Worm (Caenorhabditis elegans) whole organism, early embryonic: ENCODE measurements around the gene T25B9.11.

Experiments
- B0310.2 ChIP-seq: sonication (generic microtip); optimal IDR thresholded peaks from 2 replicates; lab custom pipeline; 2016; ENCODE audit warnings: mild to moderate bottlenecking, missing genetic modification characterization, missing compliant biosample characterization
- F13C5.2 ChIP-seq: sonication (generic microtip); optimal IDR thresholded peaks from 2 replicates; lab custom pipeline; 2017; ENCODE audit warnings: mild to moderate bottlenecking, missing genetic modification characterization, inconsistent platforms, missing compliant biosample characterization
- aly-1 ChIP-seq: sonication (generic microtip); optimal IDR thresholded peaks from 2 replicates; lab custom pipeline; 2016; ENCODE audit warnings: missing genetic modification characterization, missing compliant biosample characterization
- ama-1 ChIP-seq: fragments of 150-350 bp; optimal IDR thresholded peaks from 2 replicates; lab custom pipeline; 2014
- ceh-13 ChIP-seq: fragments of 200-800 bp; sonication (Bioruptor generic); optimal IDR thresholded peaks from 2 replicates; lab custom pipeline; 2018; ENCODE audit warnings: mild to moderate bottlenecking, missing genetic modification characterization, missing compliant biosample characterization
- ceh-36 ChIP-seq: sonication (generic microtip); optimal IDR thresholded peaks from 2 replicates; lab custom pipeline; 2016; ENCODE audit warnings: missing genetic modification characterization, inconsistent platforms, missing compliant biosample characterization
- ets-7 ChIP-seq: sonication (generic microtip); optimal IDR thresholded peaks from 2 replicates; lab custom pipeline; 2016; ENCODE audit warnings: missing genotype, missing genetic modification characterization, missing compliant biosample characterization
- flt-1 ChIP-seq: fragments of 200-800 bp; sonication (Bioruptor generic); IDR thresholded peaks from 2 replicates; pipeline ENCODE4 v1.3.6; 2022; ENCODE audit warnings: missing genetic modification characterization, missing compliant biosample characterization
- hmbx-1 ChIP-seq: sonication (generic microtip); optimal IDR thresholded peaks from 2 replicates; lab custom pipeline; 2016; ENCODE audit warnings: mild to moderate bottlenecking, missing genetic modification characterization, missing compliant biosample characterization
- hmg-4 ChIP-seq: fragments of 200-800 bp; sonication (Bioruptor generic); optimal IDR thresholded peaks from 2 replicates; lab custom pipeline; 2018; ENCODE audit warnings: mild to moderate bottlenecking, missing genetic modification characterization, missing compliant biosample characterization
- hnd-1 ChIP-seq: sonication (generic microtip); optimal IDR thresholded peaks from 2 replicates; lab custom pipeline; 2016; ENCODE audit warnings: missing genetic modification characterization, missing compliant biosample characterization
- pes-1 ChIP-seq: fragments of 200-800 bp; sonication (Bioruptor generic); IDR thresholded peaks from 2 replicates; pipeline ENCODE4 v1.3.6; 2022; ENCODE audit warnings: missing genetic modification reagents, missing genetic modification characterization, missing compliant biosample characterization
- scrt-1 ChIP-seq: fragments of 200-800 bp; sonication (Bioruptor generic); IDR thresholded peaks from 2 replicates; pipeline ENCODE4 v1.3.6; 2022; ENCODE audit warnings: missing genetic modification characterization, missing compliant biosample characterization
- sea-1 ChIP-seq: fragments of 200-800 bp; sonication (Bioruptor generic); conservative IDR thresholded peaks from 2 replicates; pipeline ENCODE4 v1.3.6; 2022; ENCODE audit warnings: missing genetic modification characterization, missing compliant biosample characterization
- tbx-11 ChIP-seq: fragments of 200-800 bp; sonication (Bioruptor generic); IDR thresholded peaks from 2 replicates; pipeline ENCODE4 v1.3.6; 2022; ENCODE audit warnings: missing genetic modification characterization, missing compliant biosample characterization
- tbx-37 ChIP-seq: fragments of 200-800 bp; sonication (Bioruptor generic); conservative IDR thresholded peaks from 2 replicates; pipeline ENCODE4 v1.3.6; 2022; ENCODE audit warnings: missing genetic modification reagents, missing genetic modification characterization, missing compliant biosample characterization
- tra-4 ChIP-seq: sonication (generic microtip); optimal IDR thresholded peaks from 2 replicates; lab custom pipeline; 2017; ENCODE audit warnings: missing genetic modification characterization, missing compliant biosample characterization

Gene T25B9.11

DNA sequence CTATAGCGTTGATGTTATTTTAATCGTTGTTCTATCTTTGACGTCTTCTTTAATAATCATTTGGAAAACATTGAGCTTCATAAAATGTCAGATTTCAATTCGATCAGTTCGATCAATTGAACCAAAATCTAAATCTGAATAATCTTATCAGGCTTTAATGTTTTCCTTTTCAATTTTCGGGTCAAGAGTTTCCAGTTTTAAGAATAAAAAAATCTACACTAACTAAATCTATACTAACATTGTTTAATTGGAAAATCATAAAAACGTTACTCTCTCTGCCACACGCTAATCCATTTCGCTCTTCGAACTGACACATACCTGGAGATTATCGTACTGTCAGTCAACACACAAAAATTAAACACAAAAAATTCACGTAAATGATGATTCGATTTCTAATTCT, at the start of gene T25B9.11:
TSS of gene T25B9.11 (plus strand) at position 301 of the 400 bp plus-strand sequence.
- TF ChIP-seq sea-1 (no peak), tbx-37 (GFP tag; lab: Robert Waterston, UW) (no peak), ama-1 (lab: Kevin White, UChicago) (no peak), pes-1 (GFP tag; lab: Robert Waterston, UW) (no peak), ceh-36 (tag; lab: Kevin White, UChicago) (no peak), hnd-1 (no peak), B0310.2 (tag; lab: Kevin White, UChicago) (no peak), tra-4 (no peak), F13C5.2 (no peak), tbx-11 (GFP tag; lab: Robert Waterston, UW) (no peak), flt-1 (GFP tag; lab: Robert Waterston, UW) (no peak), hmbx-1 (tag; lab: Kevin White, UChicago) (no peak), hmg-4 (no peak), aly-1 (tag; lab: Kevin White, UChicago) (no peak), ets-7 (tag; lab: Kevin White, UChicago) (no peak), ceh-13 (no peak), scrt-1 (no peak)

- TF ChIP-seq pes-1 (GFP tag; lab: Robert Waterston, UW) (no peak), ets-7 (tag; lab: Kevin White, UChicago) (no peak), sea-1 (no peak), hnd-1 (no peak), tbx-11 (GFP tag; lab: Robert Waterston, UW) (no peak), ama-1 (lab: Kevin White, UChicago) (no peak)
Measured at ce11 chrIV:10714594-10714993, 49.7 kb upstream of the T25B9.11 start.

ce11 chrIV:10716348-10716747, 48.0 kb upstream of the T25B9.11 start, which contains the start of gene ncx-3:
ncx-3 (plus strand) TSS chrIV:10716648.
- TF ChIP-seq tbx-11 (GFP tag; lab: Robert Waterston, UW) (no peak), ama-1 (lab: Kevin White, UChicago) (no peak), pes-1 (GFP tag; lab: Robert Waterston, UW) (no peak), ets-7 (tag; lab: Kevin White, UChicago) (no peak), sea-1 (no peak), aly-1 (tag; lab: Kevin White, UChicago) (no peak), hmbx-1 (tag; lab: Kevin White, UChicago) (no peak), F13C5.2 (no peak), flt-1 (GFP tag; lab: Robert Waterston, UW) (no peak), tbx-37 (GFP tag; lab: Robert Waterston, UW) (no peak), scrt-1 (no peak), ceh-13 (no peak), hmg-4 (no peak)

ce11 chrIV:10718075-10718474, 46.2 kb upstream of the T25B9.11 start:
- TF ChIP-seq sea-1 (no peak), scrt-1 (no peak), tra-4 (no peak), ama-1 (lab: Kevin White, UChicago) (no peak), ets-7 (tag; lab: Kevin White, UChicago) (no peak), aly-1 (tag; lab: Kevin White, UChicago) (no peak), F13C5.2 (no peak), ceh-13 (no peak), B0310.2 (tag; lab: Kevin White, UChicago) (no peak), ceh-36 (tag; lab: Kevin White, UChicago) (no peak), pes-1 (GFP tag; lab: Robert Waterston, UW) (no peak), tbx-37 (GFP tag; lab: Robert Waterston, UW) (no peak), flt-1 (GFP tag; lab: Robert Waterston, UW) (no peak), hmbx-1 (tag; lab: Kevin White, UChicago) (no peak), tbx-11 (GFP tag; lab: Robert Waterston, UW) (no peak), hnd-1 (no peak), hmg-4 (no peak)

DNA sequence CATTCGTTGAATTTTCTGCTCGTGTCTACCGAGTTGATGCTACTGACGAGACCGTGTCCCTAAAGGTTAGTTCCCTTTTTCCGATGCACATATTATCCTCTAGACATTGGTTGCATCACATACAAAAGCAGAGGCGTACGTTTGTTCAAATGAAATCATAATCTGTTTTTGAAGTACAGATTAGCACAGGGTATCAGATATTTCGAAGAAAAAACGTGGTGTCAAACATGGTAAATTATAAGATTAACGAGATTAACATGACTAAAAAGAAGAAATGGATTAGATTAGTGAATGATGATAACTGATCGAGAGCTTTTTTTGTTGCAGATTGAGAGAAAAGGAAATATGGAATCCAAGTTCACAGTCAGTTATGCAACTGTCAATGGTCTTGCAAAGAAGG, 45.4 kb upstream of the T25B9.11 start:
- TF ChIP-seq hnd-1 (no peak), ets-7 (tag; lab: Kevin White, UChicago) (no peak), F13C5.2 (no peak), hmbx-1 (tag; lab: Kevin White, UChicago) (no peak), ceh-36 (tag; lab: Kevin White, UChicago) (no peak), scrt-1 (no peak), sea-1 (no peak), flt-1 (GFP tag; lab: Robert Waterston, UW) (no peak), pes-1 (GFP tag; lab: Robert Waterston, UW) (no peak), B0310.2 (tag; lab: Kevin White, UChicago) (no peak), tra-4 (no peak), tbx-37 (GFP tag; lab: Robert Waterston, UW) (no peak), hmg-4 (no peak), aly-1 (tag; lab: Kevin White, UChicago) (no peak), ceh-13 (no peak)

- no peak for TF ChIP-seq tbx-11 (GFP tag; lab: Robert Waterston, UW)
- TF ChIP-seq ets-7 (tag; lab: Kevin White, UChicago), result no peak
- TF ChIP-seq tbx-37 (GFP tag; lab: Robert Waterston, UW), result no peak
- TF ChIP-seq hmbx-1 (tag; lab: Kevin White, UChicago), result no peak
- no peak for TF ChIP-seq B0310.2 (tag; lab: Kevin White, UChicago)
- no peak for TF ChIP-seq hmg-4
- TF ChIP-seq tra-4, result no peak
- TF ChIP-seq hnd-1, result no peak
- no peak for TF ChIP-seq aly-1 (tag; lab: Kevin White, UChicago)
- no peak for TF ChIP-seq ama-1 (lab: Kevin White, UChicago)
Measured at ce11 chrIV:10727734-10728133, 36.6 kb upstream of the T25B9.11 start, which contains the start of gene ZC168.2. ZC168.2 (plus strand) TSS chrIV:10728034.

ce11 chrIV:10734527-10735436, 29.5 kb upstream of the T25B9.11 start, which contains the start of the genes orc-5 and cyb-1:
orc-5 (minus strand) TSS chrIV:10734588.
cyb-1 (plus strand) TSS chrIV:10735216.
- TF ChIP-seq scrt-1 (no peak), tbx-37 (GFP tag; lab: Robert Waterston, UW) (no peak), hnd-1 (no peak), pes-1 (GFP tag; lab: Robert Waterston, UW) (no peak), sea-1 (no peak), ama-1 (lab: Kevin White, UChicago) (no peak), ets-7 (tag; lab: Kevin White, UChicago) (no peak), B0310.2 (tag; lab: Kevin White, UChicago) (no peak), ceh-36 (tag; lab: Kevin White, UChicago) (no peak), F13C5.2 (no peak), hmbx-1 (tag; lab: Kevin White, UChicago) (no peak), aly-1 (tag; lab: Kevin White, UChicago) (no peak), flt-1 (GFP tag; lab: Robert Waterston, UW) (no peak), ceh-13 (no peak), tra-4 (no peak), tbx-11 (GFP tag; lab: Robert Waterston, UW) (no peak)
